Worm (Caenorhabditis elegans) whole organism, L3 larva: ENCODE measurements around the gene F47B7.4.

Experiments
- egl-27 ChIP-seq: sonication (generic microtip); optimal IDR thresholded peaks from 4 replicates; lab custom pipeline; 2017; ENCODE audit warnings: missing biosample characterization, missing genetic modification reagents, missing genetic modification characterization
- egl-5 ChIP-seq: fragments of 150-350 bp; optimal IDR thresholded peaks from 2 replicates; lab custom pipeline; 2017; ENCODE audit warnings: missing biosample characterization, missing genetic modification reagents, missing genetic modification characterization, inconsistent platforms
- elt-2 ChIP-seq: sonication (generic microtip); optimal IDR thresholded peaks from 2 replicates; lab custom pipeline; 2016; ENCODE audit warnings: missing genetic modification reagents, mild to moderate bottlenecking, missing genetic modification characterization, missing compliant biosample characterization
- eor-1 ChIP-seq, 2 experiments: fragments of 150-350 bp; optimal IDR thresholded peaks; 2 replicates each; lab custom pipeline; 2014 to 2018; ENCODE audit warnings: missing biosample characterization in 2 of 2, missing genetic modification characterization in 2 of 2
- fos-1 ChIP-seq: fragments of 150-350 bp; optimal IDR thresholded peaks from 2 replicates; lab custom pipeline; 2014; ENCODE audit warnings: missing biosample characterization, missing genetic modification characterization
- hmg-11 ChIP-seq: sonication (generic microtip); optimal IDR thresholded peaks from 2 replicates; lab custom pipeline; 2016; ENCODE audit warnings: missing genetic modification characterization, missing compliant biosample characterization
- lin-15B ChIP-seq: fragments of 150-350 bp; optimal IDR thresholded peaks from 2 replicates; lab custom pipeline; 2014; ENCODE audit warnings: missing biosample characterization, missing genetic modification characterization
- mdl-1 ChIP-seq: fragments of 150-350 bp; optimal IDR thresholded peaks from 2 replicates; lab custom pipeline; 2014; ENCODE audit warnings: missing biosample characterization, missing genetic modification characterization
- nhr-12 ChIP-seq: fragments of 150-350 bp; optimal IDR thresholded peaks from 2 replicates; lab custom pipeline; 2014; ENCODE audit warnings: missing biosample characterization, missing genetic modification characterization
- nhr-23 ChIP-seq: fragments of 150-350 bp; optimal IDR thresholded peaks from 2 replicates; lab custom pipeline; 2014; ENCODE audit warnings: missing biosample characterization, missing genetic modification reagents, missing genetic modification characterization
- nhr-25 ChIP-seq: sonication (generic microtip); optimal IDR thresholded peaks from 2 replicates; lab custom pipeline; 2017; ENCODE audit warnings: missing biosample characterization, missing genetic modification characterization
- pqm-1 ChIP-seq: fragments of 150-350 bp; optimal IDR thresholded peaks from 2 replicates; lab custom pipeline; 2017; ENCODE audit warnings: missing biosample characterization, missing genetic modification characterization, inconsistent platforms
- sea-2 ChIP-seq: fragments of 150-350 bp; sonication (generic microtip); optimal IDR thresholded peaks from 4 replicates; lab custom pipeline; 2014; ENCODE audit warnings: missing biosample characterization, missing genetic modification reagents, missing genetic modification characterization
- skn-1 ChIP-seq: fragments of 150-350 bp; optimal IDR thresholded peaks from 2 replicates; lab custom pipeline; 2014; ENCODE audit warnings: missing biosample characterization, missing genetic modification characterization
- zag-1 ChIP-seq: fragments of 150-350 bp; optimal IDR thresholded peaks from 2 replicates; lab custom pipeline; 2014; ENCODE audit warnings: missing biosample characterization, missing genetic modification characterization

The F47B7.4 gene

ce11 chrX:3715835-3716234 lies 50.6 kb downstream of the F47B7.4 start:
- no peak for TF ChIP-seq pqm-1
- TF ChIP-seq fos-1 (tag; lab: Kevin White, UChicago), result no peak
- no peak for TF ChIP-seq nhr-23
- no peak for TF ChIP-seq sea-2 (GFP tag; lab: Kevin White, UChicago)
- no peak for TF ChIP-seq elt-2
- TF ChIP-seq zag-1 (tag; lab: Kevin White, UChicago), result no peak
- TF ChIP-seq mdl-1 (tag; lab: Kevin White, UChicago), result no peak
- TF ChIP-seq egl-5, result no peak
- no peak for TF ChIP-seq eor-1 (tag; optimal IDR thresholded peaks at IDR 0.05; lab: Kevin White, UChicago)
- no peak for TF ChIP-seq hmg-11
- TF ChIP-seq skn-1 (tag; lab: Kevin White, UChicago), result no peak
- no peak for TF ChIP-seq egl-27 (tag; lab: Kevin White, UChicago)
- no peak for TF ChIP-seq lin-15B
- TF ChIP-seq nhr-12 (tag; lab: Kevin White, UChicago), result no peak
- TF ChIP-seq nhr-25 (tag; lab: Kevin White, UChicago), result no peak
